Worm (Caenorhabditis elegans) whole organism, L4/young adult: ENCODE measurements around the gene clec-207.
"Not testable (repeated sequence)": the region's sequence is repeated elsewhere in the genome, so short reads cannot be mapped to it uniquely, and the experiment has no call there.

ENCODE experiments used
- W03F9.2 ChIP-seq: fragments of 150-350 bp; optimal IDR thresholded peaks from 2 replicates; lab custom pipeline; 2014; ENCODE audit warnings: missing biosample characterization, missing genetic modification characterization
- dao-5 ChIP-seq: sonication (generic microtip); optimal IDR thresholded peaks from 2 replicates; lab custom pipeline; 2016; ENCODE audit warnings: missing genotype, missing genetic modification characterization, moderate library complexity, missing compliant biosample characterization
- him-1 ChIP-seq: sonication (generic microtip); optimal IDR thresholded peaks from 2 replicates; lab custom pipeline; 2016; ENCODE audit warnings: missing genotype, missing genetic modification reagents, missing genetic modification characterization, missing compliant biosample characterization

DNA sequence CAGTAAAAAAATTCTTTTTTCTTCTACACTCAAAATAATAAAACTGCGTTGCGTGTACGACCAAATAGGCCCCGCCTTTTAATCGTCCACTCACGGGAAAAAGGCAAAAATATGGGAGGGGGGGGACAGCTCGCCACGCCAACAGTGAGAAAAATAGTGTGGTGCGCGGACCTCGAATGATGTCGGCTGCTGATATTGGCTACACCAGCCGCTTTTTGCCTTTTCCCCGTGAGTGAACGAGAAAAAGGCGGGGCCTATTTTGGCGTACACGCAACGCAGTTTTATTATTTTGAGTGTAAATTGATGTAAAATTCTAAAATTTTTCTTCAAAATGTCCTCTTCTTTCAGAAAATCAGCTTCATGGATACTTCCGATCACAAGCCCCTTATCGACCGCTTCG is 5.6 kb upstream of the clec-207 start, which contains the start of gene ztf-28:
- not testable (repeated sequence) for TF ChIP-seq him-1, dao-5, W03F9.2 (tag; lab: Kevin White, UChicago)
